Worm (Caenorhabditis elegans) whole organism, midembryonic: Measurements from ENCODE around the gene T20G5.12.
A peak's percentile ranks its signal among the peaks of the same experiment; 100 is the strongest.

Experiments
- T22C8.4 ChIP-seq: fragments of 200-800 bp; sonication (Bioruptor generic); IDR thresholded peaks from 2 replicates; pipeline ENCODE4 v1.3.6; 2022; ENCODE audit warnings: missing genetic modification characterization, missing compliant biosample characterization
- cog-1 ChIP-seq: sonication (generic microtip); optimal IDR thresholded peaks from 2 replicates; lab custom pipeline; 2016; ENCODE audit warnings: missing genetic modification characterization, missing compliant biosample characterization
- flt-1 ChIP-seq: fragments of 200-800 bp; sonication (Bioruptor generic); IDR thresholded peaks from 2 replicates; pipeline ENCODE4 v1.3.6; 2022; ENCODE audit warnings: missing genetic modification characterization, missing compliant biosample characterization
- med-1 ChIP-seq: sonication (generic microtip); optimal IDR thresholded peaks from 2 replicates; lab custom pipeline; 2017; ENCODE audit warnings: missing genetic modification characterization, mild to moderate bottlenecking, missing compliant biosample characterization, antibody characterized with exemption, missing genetic modification reagents; ENCODE audit not compliant: insufficient read depth
- ref-1 ChIP-seq: fragments of 200-800 bp; sonication (Bioruptor generic); conservative IDR thresholded peaks from 2 replicates; pipeline ENCODE4 v1.3.6; 2022; ENCODE audit warnings: missing genetic modification reagents, missing genetic modification characterization, missing compliant biosample characterization
- tab-1 ChIP-seq: fragments of 200-800 bp; sonication (Bioruptor generic); IDR thresholded peaks from 2 replicates; pipeline ENCODE4 v1.3.6; 2022; ENCODE audit warnings: missing genetic modification characterization, missing compliant biosample characterization
- ztf-29 ChIP-seq: fragments of 200-800 bp; sonication (Bioruptor generic); IDR thresholded peaks from 2 replicates; pipeline ENCODE4 v1.3.6; 2022; ENCODE audit warnings: missing genetic modification reagents, missing genetic modification characterization, missing compliant biosample characterization

T20G5.12 gene

ce11 chrIII:10241332-10241829 is 40.0 kb downstream of the T20G5.12 start:
- TF ChIP-seq cog-1 (tag; lab: Kevin White, UChicago) (no peak), ref-1 (GFP tag; lab: Robert Waterston, UW) (no peak), tab-1 (GFP tag; lab: Robert Waterston, UW) (no peak)

- TF ChIP-seq med-1 (GFP tag; lab: Kevin White, UChicago) = no peak
- no peak for TF ChIP-seq T22C8.4 (GFP tag; lab: Robert Waterston, UW)
- TF ChIP-seq flt-1 (GFP tag; lab: Robert Waterston, UW) = no peak
- TF ChIP-seq ztf-29 = no peak
- no peak for TF ChIP-seq tab-1 (GFP tag; lab: Robert Waterston, UW)
Observed at ce11 chrIII:10244013-10244412, 42.6 kb downstream of the T20G5.12 start.

ce11 chrIII:10248441-10249137 is 47.2 kb downstream of the T20G5.12 start, which contains the start of the genes div-1 and cor-1:
div-1 (minus strand) TSS chrIII:10248559.
cor-1 (plus strand) TSS chrIII:10249111.
- TF ChIP-seq flt-1 (GFP tag; lab: Robert Waterston, UW) (no peak), ref-1 (GFP tag; lab: Robert Waterston, UW) (0 out of 2 replicates have a peak, but pooled peaks have one; percentile 8)

- TF ChIP-seq tab-1 (GFP tag; lab: Robert Waterston, UW) (no peak), flt-1 (GFP tag; lab: Robert Waterston, UW) (no peak), ref-1 (GFP tag; lab: Robert Waterston, UW) (no peak), med-1 (GFP tag; lab: Kevin White, UChicago) (no peak), ztf-29 (no peak)
Observed at ce11 chrIII:10251114-10251513, 49.7 kb downstream of the T20G5.12 start.
